Fruit fly (Drosophila melanogaster): Measurements from ENCODE around the gene CG13250.

CG13250 gene

dm6 chr3L:20570134-20570533 lies 36.6 kb downstream of the CG13250 start:
- TF ChIP-seq ttk (optimal IDR thresholded peaks at IDR 0.05) (no peak), insv (optimal IDR thresholded peaks at IDR 0.05) (no peak), psq (optimal IDR thresholded peaks at IDR 0.05) (no peak), Sin3A (optimal IDR thresholded peaks at IDR 0.05) (no peak), Myc (optimal IDR thresholded peaks at IDR 0.05) (no peak), h (optimal IDR thresholded peaks at IDR 0.05) (no peak)

- TF ChIP-seq h (optimal IDR thresholded peaks at IDR 0.05) (no peak), ttk (optimal IDR thresholded peaks at IDR 0.05) (no peak), Myc (optimal IDR thresholded peaks at IDR 0.05) (no peak), insv (optimal IDR thresholded peaks at IDR 0.05) (no peak), Sin3A (optimal IDR thresholded peaks at IDR 0.05) (no peak), psq (optimal IDR thresholded peaks at IDR 0.05) (no peak)
Measured at dm6 chr3L:20576504-20576903, 43.0 kb downstream of the CG13250 start.

dm6 chr3L:20580614-20581013 lies 47.1 kb downstream of the CG13250 start:
- TF ChIP-seq Sin3A (optimal IDR thresholded peaks at IDR 0.05) (no peak), insv (optimal IDR thresholded peaks at IDR 0.05) (no peak), ttk (optimal IDR thresholded peaks at IDR 0.05) (no peak), h (optimal IDR thresholded peaks at IDR 0.05) (no peak), psq (optimal IDR thresholded peaks at IDR 0.05) (no peak), Myc (optimal IDR thresholded peaks at IDR 0.05) (no peak)

dm6 chr3L:20582354-20582753 lies 48.8 kb downstream of the CG13250 start:
- TF ChIP-seq Sin3A (optimal IDR thresholded peaks at IDR 0.05) (no peak), h (optimal IDR thresholded peaks at IDR 0.05) (no peak), Myc (optimal IDR thresholded peaks at IDR 0.05) (no peak), insv (optimal IDR thresholded peaks at IDR 0.05) (no peak), ttk (optimal IDR thresholded peaks at IDR 0.05) (no peak), psq (optimal IDR thresholded peaks at IDR 0.05) (no peak)

- TF ChIP-seq h (optimal IDR thresholded peaks at IDR 0.05) = no peak
- no peak for TF ChIP-seq ttk (optimal IDR thresholded peaks at IDR 0.05)
- TF ChIP-seq Sin3A (optimal IDR thresholded peaks at IDR 0.05) = no peak
- TF ChIP-seq psq (optimal IDR thresholded peaks at IDR 0.05) = no peak
- TF ChIP-seq insv (optimal IDR thresholded peaks at IDR 0.05) = no peak
- no peak for TF ChIP-seq Myc (optimal IDR thresholded peaks at IDR 0.05)
Measured at dm6 chr3L:20583919-20584318, 50.4 kb downstream of the CG13250 start.
